Worm (Caenorhabditis elegans) whole organism, late embryonic: ENCODE results near the gene F22B5.4.

Experiments
- C08G9.2 ChIP-seq: sonication (generic microtip); optimal IDR thresholded peaks from 2 replicates; lab custom pipeline; 2016; ENCODE audit warnings: mild to moderate bottlenecking, missing genetic modification characterization, moderate library complexity, missing compliant biosample characterization
- ceh-2 ChIP-seq: sonication (generic microtip); optimal IDR thresholded peaks from 2 replicates; lab custom pipeline; 2016; ENCODE audit warnings: missing genotype, missing genetic modification characterization, missing compliant biosample characterization
- ceh-9 ChIP-seq: sonication (generic microtip); optimal IDR thresholded peaks from 2 replicates; lab custom pipeline; 2016; ENCODE audit warnings: mild to moderate bottlenecking, missing genetic modification characterization, inconsistent platforms, missing compliant biosample characterization
- eyg-1 ChIP-seq: sonication (generic microtip); optimal IDR thresholded peaks from 2 replicates; lab custom pipeline; 2016; ENCODE audit warnings: missing genotype, missing genetic modification characterization, missing compliant biosample characterization
- nhr-11 ChIP-seq: fragments of 150-350 bp; optimal IDR thresholded peaks from 2 replicates; lab custom pipeline; 2014; ENCODE audit warnings: missing biosample characterization, missing genetic modification characterization
- pax-1 ChIP-seq: fragments of 150-350 bp; optimal IDR thresholded peaks from 2 replicates; lab custom pipeline; 2014; ENCODE audit warnings: missing biosample characterization, missing genetic modification characterization
- pha-4 ChIP-seq: fragments of 150-350 bp; optimal IDR thresholded peaks from 2 replicates; lab custom pipeline; 2018; ENCODE audit warnings: missing biosample characterization, missing genetic modification reagents, missing genetic modification characterization
- zip-5 ChIP-seq: sonication (generic microtip); optimal IDR thresholded peaks from 2 replicates; lab custom pipeline; 2016; ENCODE audit warnings: missing genetic modification characterization, missing compliant biosample characterization

- TF ChIP-seq eyg-1 (tag; lab: Kevin White, UChicago) (no peak), pha-4 (tag; lab: Kevin White, UChicago) (no peak), ceh-9 (tag; lab: Kevin White, UChicago) (no peak), nhr-11 (tag; lab: Kevin White, UChicago) (no peak), C08G9.2 (no peak), pax-1 (tag; lab: Kevin White, UChicago) (no peak), ceh-2 (tag; lab: Kevin White, UChicago) (no peak), zip-5 (no peak)
Measured at ce11 chrII:8484546-8484945, 35.0 kb downstream of the F22B5.4 start.
